Worm (Caenorhabditis elegans) whole organism, L4 larva: Measurements from ENCODE around the gene spe-27.

Experiments used
- R02D3.7 ChIP-seq: fragments of 150-350 bp; sonication (generic microtip); optimal IDR thresholded peaks from 3 replicates; lab custom pipeline; 2014; ENCODE audit warnings: missing biosample characterization, missing genetic modification characterization
- Y5F2A.4 ChIP-seq: fragments of 200-800 bp; sonication (Bioruptor generic); optimal IDR thresholded peaks from 2 replicates; lab custom pipeline; 2018; ENCODE audit warnings: mild to moderate bottlenecking, missing genetic modification characterization, missing compliant biosample characterization
- aly-2 ChIP-seq: sonication (generic microtip); optimal IDR thresholded peaks from 2 replicates; lab custom pipeline; 2018; ENCODE audit warnings: missing biosample characterization, missing genetic modification characterization
- ama-1 ChIP-seq: fragments of 150-350 bp; optimal IDR thresholded peaks from 2 replicates; lab custom pipeline; 2014; ENCODE audit warnings: inconsistent platforms, mixed read lengths
- arid-1 ChIP-seq: fragments of 200-800 bp; sonication (Bioruptor generic); conservative IDR thresholded peaks from 2 replicates; pipeline ENCODE4 v1.3.6; 2022; ENCODE audit warnings: missing genetic modification reagents, missing genetic modification characterization, missing compliant biosample characterization
- ceh-28 ChIP-seq: fragments of 150-350 bp; optimal IDR thresholded peaks from 2 replicates; lab custom pipeline; 2014; ENCODE audit warnings: missing biosample characterization, missing genetic modification reagents, missing genetic modification characterization
- ceh-32 ChIP-seq: sonication (generic microtip); optimal IDR thresholded peaks from 2 replicates; lab custom pipeline; 2016; ENCODE audit warnings: mild to moderate bottlenecking, missing genetic modification characterization, missing compliant biosample characterization; ENCODE audit not compliant: poor library complexity
- ceh-44 ChIP-seq: fragments of 200-800 bp; sonication (Bioruptor generic); IDR thresholded peaks from 2 replicates; pipeline ENCODE4 v1.3.6; 2022; ENCODE audit warnings: missing genetic modification reagents, missing genetic modification characterization, missing compliant biosample characterization
- ceh-62 ChIP-seq: sonication (generic microtip); optimal IDR thresholded peaks from 2 replicates; lab custom pipeline; 2017; ENCODE audit warnings: missing biosample characterization, missing genetic modification characterization
- daf-12 ChIP-seq: fragments of 150-350 bp; optimal IDR thresholded peaks from 2 replicates; lab custom pipeline; 2014; ENCODE audit warnings: missing biosample characterization, missing genetic modification reagents, missing genetic modification characterization
- daf-8 ChIP-seq: fragments of 200-800 bp; sonication (Bioruptor generic); IDR thresholded peaks from 2 replicates; pipeline ENCODE4 v1.3.6; 2022; ENCODE audit warnings: missing genetic modification characterization, missing compliant biosample characterization
- dmd-8 ChIP-seq: fragments of 200-800 bp; sonication (Bioruptor generic); IDR thresholded peaks from 2 replicates; pipeline ENCODE4 v1.3.6; 2022; ENCODE audit warnings: missing genetic modification characterization, missing compliant biosample characterization
- dpl-1 ChIP-seq: fragments of 150-350 bp; optimal IDR thresholded peaks from 2 replicates; lab custom pipeline; 2014; ENCODE audit warnings: missing biosample characterization, missing genetic modification reagents, missing genetic modification characterization
- duxl-1 ChIP-seq: sonication (generic microtip); optimal IDR thresholded peaks from 2 replicates; lab custom pipeline; 2016; ENCODE audit warnings: mild to moderate bottlenecking, missing genetic modification characterization, moderate library complexity, missing compliant biosample characterization; ENCODE audit not compliant: poor library complexity
- fos-1 ChIP-seq: fragments of 150-350 bp; optimal IDR thresholded peaks from 2 replicates; lab custom pipeline; 2014; ENCODE audit warnings: missing biosample characterization, missing genetic modification characterization
- jun-1 ChIP-seq: fragments of 150-350 bp; optimal IDR thresholded peaks from 2 replicates; lab custom pipeline; 2014; ENCODE audit warnings: missing biosample characterization, missing genetic modification reagents, missing genetic modification characterization
- lin-29 ChIP-seq: fragments of 200-800 bp; sonication (Bioruptor generic); IDR thresholded peaks from 2 replicates; pipeline ENCODE4 v1.3.6; 2022; ENCODE audit warnings: missing genetic modification reagents, missing genetic modification characterization, missing compliant biosample characterization
- lin-39 ChIP-seq: fragments of 150-350 bp; optimal IDR thresholded peaks from 2 replicates; lab custom pipeline; 2014; ENCODE audit warnings: missing biosample characterization, missing genetic modification reagents, missing genetic modification characterization
- madf-5 ChIP-seq, 2 experiments: fragments of 200-800 bp; sonication (Bioruptor generic); IDR thresholded peaks; 2 replicates each; pipeline ENCODE4 v1.3.6; 2022; ENCODE audit warnings: missing compliant biosample characterization in 2 of 2, missing genetic modification characterization in 2 of 2
- mdt-29 ChIP-seq: fragments of 200-800 bp; sonication (Bioruptor generic); IDR thresholded peaks from 2 replicates; pipeline ENCODE4 v1.3.6; 2022; ENCODE audit warnings: missing genetic modification reagents, missing genetic modification characterization, missing compliant biosample characterization
- mxl-3 ChIP-seq: fragments of 200-800 bp; sonication (Bioruptor generic); optimal IDR thresholded peaks from 2 replicates; lab custom pipeline; 2018; ENCODE audit warnings: mild to moderate bottlenecking, missing genetic modification characterization, missing compliant biosample characterization
- nhr-10 ChIP-seq: fragments of 150-350 bp; optimal IDR thresholded peaks from 2 replicates; lab custom pipeline; 2014; ENCODE audit warnings: missing biosample characterization, missing genetic modification characterization
- nhr-11 ChIP-seq: fragments of 150-350 bp; optimal IDR thresholded peaks from 2 replicates; lab custom pipeline; 2014; ENCODE audit warnings: missing biosample characterization, missing genetic modification characterization
- nhr-111 ChIP-seq: fragments of 200-800 bp; sonication (Bioruptor generic); optimal IDR thresholded peaks from 2 replicates; lab custom pipeline; 2018; ENCODE audit warnings: mild to moderate bottlenecking, missing genetic modification characterization, missing compliant biosample characterization
- nhr-28 ChIP-seq: fragments of 150-350 bp; optimal IDR thresholded peaks from 2 replicates; lab custom pipeline; 2014; ENCODE audit warnings: missing biosample characterization, missing genetic modification characterization
- nhr-6 ChIP-seq: fragments of 150-350 bp; optimal IDR thresholded peaks from 2 replicates; lab custom pipeline; 2014; ENCODE audit warnings: missing biosample characterization, missing genetic modification characterization
- nhr-76 ChIP-seq: fragments of 150-350 bp; optimal IDR thresholded peaks from 2 replicates; lab custom pipeline; 2014; ENCODE audit warnings: missing biosample characterization, missing genetic modification characterization
- nhr-77 ChIP-seq: fragments of 150-350 bp; optimal IDR thresholded peaks from 2 replicates; lab custom pipeline; 2014; ENCODE audit warnings: missing biosample characterization, missing genetic modification characterization
- pha-4 ChIP-seq, 2 experiments: fragments of 150-350 bp in 1 of 2; fragments of 200-800 bp in 1 of 2; sonication (Bioruptor generic) in 1 of 2; IDR thresholded peaks in 1 of 2; optimal IDR thresholded peaks in 1 of 2; 2 replicates each; pipeline versions ENCODE4 v1.3.6 to Lab custom; 2014 to 2022; ENCODE audit warnings: missing genetic modification characterization in 2 of 2, missing genetic modification reagents in 2 of 2, missing biosample characterization in 1 of 2, missing compliant biosample characterization in 1 of 2
- snpc-4 ChIP-seq: fragments of 150-350 bp; optimal IDR thresholded peaks from 2 replicates; lab custom pipeline; 2014; ENCODE audit warnings: missing biosample characterization, missing genetic modification characterization
- vab-7 ChIP-seq: fragments of 200-800 bp; sonication (Bioruptor generic); IDR thresholded peaks from 2 replicates; pipeline ENCODE4 v1.3.6; 2022; ENCODE audit warnings: missing genetic modification reagents, missing genetic modification characterization, missing compliant biosample characterization
- zfp-3 ChIP-seq: fragments of 200-800 bp; sonication (Bioruptor generic); conservative IDR thresholded peaks from 2 replicates; pipeline ENCODE4 v1.3.6; 2022; ENCODE audit warnings: missing genetic modification reagents, missing genetic modification characterization, missing compliant biosample characterization
- zip-11 ChIP-seq: fragments of 200-800 bp; sonication (Bioruptor generic); IDR thresholded peaks from 2 replicates; pipeline ENCODE4 v1.3.6; 2022; ENCODE audit warnings: missing genetic modification characterization, missing compliant biosample characterization
- zip-2 ChIP-seq: fragments of 150-350 bp; optimal IDR thresholded peaks from 2 replicates; lab custom pipeline; 2014; ENCODE audit warnings: missing biosample characterization, missing genetic modification characterization
- ztf-11 ChIP-seq: fragments of 150-350 bp; optimal IDR thresholded peaks from 2 replicates; lab custom pipeline; 2014; ENCODE audit warnings: missing biosample characterization, missing genetic modification characterization
- ztf-7 ChIP-seq: fragments of 150-350 bp; optimal IDR thresholded peaks from 2 replicates; lab custom pipeline; 2014; ENCODE audit warnings: missing biosample characterization, missing genetic modification characterization

The spe-27 gene

DNA sequence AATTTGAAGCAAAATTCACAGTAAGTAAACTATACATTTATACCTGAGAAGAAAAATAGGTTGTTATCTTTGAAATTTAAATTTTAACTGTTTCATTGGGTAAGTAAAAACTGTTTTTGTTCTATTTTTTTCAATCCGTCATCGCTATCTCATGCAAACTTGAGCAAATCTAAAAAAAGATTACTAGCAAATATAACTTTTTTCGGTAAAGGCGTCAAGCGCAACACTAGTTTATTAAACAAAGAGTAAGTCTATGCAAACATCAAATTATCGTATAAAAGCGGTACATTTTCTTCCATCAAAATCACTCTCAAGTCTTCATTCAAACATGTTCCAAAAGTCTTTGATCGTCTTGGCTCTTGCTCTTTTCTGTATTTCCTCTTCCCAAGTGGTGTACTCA lies 29.5 kb upstream of the spe-27 start, which contains the start of gene nspb-6:
nspb-6 (plus strand) TSS at position 301 of the 400 bp plus-strand sequence.
- no peak for TF ChIP-seq R02D3.7 (tag; lab: Kevin White, UChicago)
- no peak for TF ChIP-seq pha-4 (GFP tag; IDR thresholded peaks at IDR 0.05; lab: Robert Waterston, UW)
- no peak for TF ChIP-seq pha-4 (tag; optimal IDR thresholded peaks at IDR 0.05; lab: Kevin White, UChicago)
- no peak for TF ChIP-seq vab-7 (GFP tag; lab: Robert Waterston, UW)
- TF ChIP-seq jun-1 (tag; lab: Kevin White, UChicago): no peak
- TF ChIP-seq arid-1 (GFP tag; lab: Robert Waterston, UW): no peak
- no peak for TF ChIP-seq zfp-3 (GFP tag; lab: Robert Waterston, UW)
- TF ChIP-seq lin-39 (tag; lab: Kevin White, UChicago): no peak
- TF ChIP-seq nhr-6 (tag; lab: Kevin White, UChicago): no peak
- no peak for TF ChIP-seq mdt-29 (GFP tag; lab: Robert Waterston, UW)
- TF ChIP-seq lin-29 (GFP tag; lab: Robert Waterston, UW): no peak
- no peak for TF ChIP-seq zip-11 (GFP tag; lab: Robert Waterston, UW)
- TF ChIP-seq madf-5 (GFP tag; IDR thresholded peaks at IDR 0.05; lab: Robert Waterston, UW): no peak
- TF ChIP-seq mxl-3 (GFP tag; lab: Kevin White, UChicago): no peak
- TF ChIP-seq daf-12 (tag; lab: Kevin White, UChicago): no peak

DNA sequence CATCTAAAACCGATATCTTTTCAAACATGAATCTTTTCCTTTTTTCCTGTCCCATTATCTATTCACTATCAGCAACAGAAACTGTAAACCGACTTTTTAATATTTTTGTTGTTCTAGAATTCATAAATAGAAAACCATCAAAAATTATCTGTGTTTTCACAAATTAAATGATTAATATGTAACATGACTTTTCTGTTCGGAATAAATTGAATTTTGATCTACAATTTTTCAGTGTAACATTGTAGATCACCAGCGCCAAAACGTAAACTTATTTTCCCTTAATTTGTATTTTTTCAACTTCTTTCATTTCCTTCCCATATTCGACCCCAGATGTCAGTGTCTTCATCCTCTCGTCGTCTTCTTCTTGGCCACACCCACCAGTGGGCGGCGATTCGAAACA lies 25.5 kb upstream of the spe-27 start, which contains the start of gene H04M03.3:
H04M03.3 (plus strand) TSS at position 301 of the 400 bp plus-strand sequence.
- TF ChIP-seq zip-2 (no peak), dmd-8 (GFP tag; lab: Robert Waterston, UW) (no peak), Y5F2A.4 (GFP tag; lab: Kevin White, UChicago) (no peak), daf-8 (GFP tag; lab: Robert Waterston, UW) (no peak), nhr-11 (tag; lab: Kevin White, UChicago) (no peak), nhr-6 (tag; lab: Kevin White, UChicago) (no peak), ceh-28 (tag; lab: Kevin White, UChicago) (no peak), aly-2 (tag; lab: Kevin White, UChicago) (no peak)

DNA sequence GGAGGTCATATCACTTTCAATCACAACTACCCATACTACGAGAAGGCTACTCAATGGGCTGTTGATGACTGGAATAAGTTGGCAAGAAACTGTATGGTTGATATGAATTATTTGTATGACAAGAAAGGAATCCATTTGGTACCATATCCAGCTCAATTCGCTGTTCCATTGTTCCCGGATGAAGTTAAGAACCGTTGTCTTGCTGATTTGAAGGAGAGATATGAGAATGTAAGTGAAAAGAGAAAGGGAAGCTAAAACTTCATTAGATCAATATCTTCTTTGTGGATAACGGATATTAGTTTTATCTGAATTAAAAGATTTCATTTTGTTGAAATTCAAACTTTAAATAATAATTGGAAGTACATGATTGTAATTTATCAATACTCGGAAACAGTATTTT lies 20.9 kb upstream of the spe-27 start:
- no peak for TF ChIP-seq nhr-10 (tag; lab: Kevin White, UChicago)
- TF ChIP-seq fos-1 (tag; lab: Kevin White, UChicago): no peak
- TF ChIP-seq dpl-1 (GFP tag; lab: Kevin White, UChicago): no peak
- TF ChIP-seq nhr-76: no peak
- no peak for TF ChIP-seq dmd-8 (GFP tag; lab: Robert Waterston, UW)
- no peak for TF ChIP-seq ztf-11 (tag; lab: Kevin White, UChicago)
- TF ChIP-seq duxl-1 (tag; lab: Kevin White, UChicago): no peak
- no peak for TF ChIP-seq ama-1 (lab: Kevin White, UChicago)
- TF ChIP-seq ceh-62: no peak
- TF ChIP-seq ceh-32 (tag; lab: Kevin White, UChicago): no peak
- no peak for TF ChIP-seq ceh-44
- TF ChIP-seq Y5F2A.4 (GFP tag; lab: Kevin White, UChicago): no peak
- no peak for TF ChIP-seq ztf-7 (tag; lab: Kevin White, UChicago)
- no peak for TF ChIP-seq nhr-77 (tag; lab: Kevin White, UChicago)
- TF ChIP-seq nhr-111 (GFP tag; lab: Kevin White, UChicago): no peak
- no peak for TF ChIP-seq nhr-28 (tag; lab: Kevin White, UChicago)
- TF ChIP-seq snpc-4: no peak
